Worm (Caenorhabditis elegans) whole organism, early embryonic: Measurements from ENCODE around the gene Y43F8C.13.

Experiments
- B0310.2 ChIP-seq: sonication (generic microtip); optimal IDR thresholded peaks from 2 replicates; lab custom pipeline; 2016; ENCODE audit warnings: mild to moderate bottlenecking, missing genetic modification characterization, missing compliant biosample characterization
- F13C5.2 ChIP-seq: sonication (generic microtip); optimal IDR thresholded peaks from 2 replicates; lab custom pipeline; 2017; ENCODE audit warnings: mild to moderate bottlenecking, missing genetic modification characterization, inconsistent platforms, missing compliant biosample characterization
- aly-1 ChIP-seq: sonication (generic microtip); optimal IDR thresholded peaks from 2 replicates; lab custom pipeline; 2016; ENCODE audit warnings: missing genetic modification characterization, missing compliant biosample characterization
- ama-1 ChIP-seq: fragments of 150-350 bp; optimal IDR thresholded peaks from 2 replicates; lab custom pipeline; 2014
- ceh-13 ChIP-seq: fragments of 200-800 bp; sonication (Bioruptor generic); optimal IDR thresholded peaks from 2 replicates; lab custom pipeline; 2018; ENCODE audit warnings: mild to moderate bottlenecking, missing genetic modification characterization, missing compliant biosample characterization
- ceh-36 ChIP-seq: sonication (generic microtip); optimal IDR thresholded peaks from 2 replicates; lab custom pipeline; 2016; ENCODE audit warnings: missing genetic modification characterization, inconsistent platforms, missing compliant biosample characterization
- ets-7 ChIP-seq: sonication (generic microtip); optimal IDR thresholded peaks from 2 replicates; lab custom pipeline; 2016; ENCODE audit warnings: missing genotype, missing genetic modification characterization, missing compliant biosample characterization
- flt-1 ChIP-seq: fragments of 200-800 bp; sonication (Bioruptor generic); IDR thresholded peaks from 2 replicates; pipeline ENCODE4 v1.3.6; 2022; ENCODE audit warnings: missing genetic modification characterization, missing compliant biosample characterization
- hmbx-1 ChIP-seq: sonication (generic microtip); optimal IDR thresholded peaks from 2 replicates; lab custom pipeline; 2016; ENCODE audit warnings: mild to moderate bottlenecking, missing genetic modification characterization, missing compliant biosample characterization
- hmg-4 ChIP-seq: fragments of 200-800 bp; sonication (Bioruptor generic); optimal IDR thresholded peaks from 2 replicates; lab custom pipeline; 2018; ENCODE audit warnings: mild to moderate bottlenecking, missing genetic modification characterization, missing compliant biosample characterization
- hnd-1 ChIP-seq: sonication (generic microtip); optimal IDR thresholded peaks from 2 replicates; lab custom pipeline; 2016; ENCODE audit warnings: missing genetic modification characterization, missing compliant biosample characterization
- pes-1 ChIP-seq: fragments of 200-800 bp; sonication (Bioruptor generic); IDR thresholded peaks from 2 replicates; pipeline ENCODE4 v1.3.6; 2022; ENCODE audit warnings: missing genetic modification reagents, missing genetic modification characterization, missing compliant biosample characterization
- scrt-1 ChIP-seq: fragments of 200-800 bp; sonication (Bioruptor generic); IDR thresholded peaks from 2 replicates; pipeline ENCODE4 v1.3.6; 2022; ENCODE audit warnings: missing genetic modification characterization, missing compliant biosample characterization
- sea-1 ChIP-seq: fragments of 200-800 bp; sonication (Bioruptor generic); conservative IDR thresholded peaks from 2 replicates; pipeline ENCODE4 v1.3.6; 2022; ENCODE audit warnings: missing genetic modification characterization, missing compliant biosample characterization
- tbx-11 ChIP-seq: fragments of 200-800 bp; sonication (Bioruptor generic); IDR thresholded peaks from 2 replicates; pipeline ENCODE4 v1.3.6; 2022; ENCODE audit warnings: missing genetic modification characterization, missing compliant biosample characterization
- tbx-37 ChIP-seq: fragments of 200-800 bp; sonication (Bioruptor generic); conservative IDR thresholded peaks from 2 replicates; pipeline ENCODE4 v1.3.6; 2022; ENCODE audit warnings: missing genetic modification reagents, missing genetic modification characterization, missing compliant biosample characterization
- tra-4 ChIP-seq: sonication (generic microtip); optimal IDR thresholded peaks from 2 replicates; lab custom pipeline; 2017; ENCODE audit warnings: missing genetic modification characterization, missing compliant biosample characterization

The Y43F8C.13 gene

DNA sequence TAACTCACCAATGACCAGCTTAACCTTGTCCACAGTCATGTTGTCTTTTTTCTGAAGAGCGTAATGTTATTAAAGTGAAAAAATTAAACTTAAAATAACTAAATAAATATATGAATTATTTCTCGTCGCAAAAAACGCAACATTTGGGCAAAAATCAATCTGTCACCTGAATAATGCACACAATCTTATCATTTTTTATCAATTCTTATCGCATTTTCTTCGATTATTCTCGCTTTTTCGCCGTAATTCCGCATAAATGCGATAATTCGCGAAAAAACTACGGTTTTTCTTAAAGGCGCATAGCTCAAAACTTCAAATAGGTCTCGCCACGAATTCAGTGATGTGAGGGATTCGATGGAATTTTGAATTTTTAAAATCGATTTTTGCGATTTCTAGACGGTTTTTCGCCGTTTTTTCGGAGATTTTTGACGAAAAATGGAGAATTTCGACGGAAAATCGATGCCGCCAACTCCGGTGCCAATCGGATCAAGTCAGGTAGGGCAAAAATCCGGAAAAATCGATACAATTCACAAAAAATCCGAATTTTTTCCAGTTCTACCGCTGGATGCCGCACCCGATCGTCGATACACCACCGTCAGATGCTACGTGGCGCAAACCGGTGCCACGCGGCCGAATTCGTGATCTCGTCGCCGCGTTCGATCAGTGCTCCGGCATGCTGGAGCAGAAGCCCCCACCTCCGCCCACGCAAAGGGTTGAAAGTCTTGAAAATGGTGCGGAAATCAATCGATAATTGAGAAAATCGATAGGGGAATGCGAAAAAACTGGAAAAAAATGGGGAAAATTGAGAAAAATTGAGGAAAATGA is at the start of gene Y43F8C.13, which contains the start of gene ani-3:
Gene Y43F8C.13, minus strand, starts transcription at position 51 of the 825 bp plus-strand sequence.
Gene ani-3, plus strand, starts transcription at position 385 of the 825 bp plus-strand sequence.
- TF ChIP-seq hnd-1 (tag; lab: Kevin White, UChicago) (no peak), aly-1 (no peak), tra-4 (tag; lab: Kevin White, UChicago) (no peak), ama-1 (lab: Kevin White, UChicago) (no peak), hmg-4 (GFP tag; lab: Kevin White, UChicago) (no peak), tbx-11 (no peak), flt-1 (GFP tag; lab: Robert Waterston, UW) (no peak), F13C5.2 (no peak), ceh-36 (tag; lab: Kevin White, UChicago) (no peak)

DNA sequence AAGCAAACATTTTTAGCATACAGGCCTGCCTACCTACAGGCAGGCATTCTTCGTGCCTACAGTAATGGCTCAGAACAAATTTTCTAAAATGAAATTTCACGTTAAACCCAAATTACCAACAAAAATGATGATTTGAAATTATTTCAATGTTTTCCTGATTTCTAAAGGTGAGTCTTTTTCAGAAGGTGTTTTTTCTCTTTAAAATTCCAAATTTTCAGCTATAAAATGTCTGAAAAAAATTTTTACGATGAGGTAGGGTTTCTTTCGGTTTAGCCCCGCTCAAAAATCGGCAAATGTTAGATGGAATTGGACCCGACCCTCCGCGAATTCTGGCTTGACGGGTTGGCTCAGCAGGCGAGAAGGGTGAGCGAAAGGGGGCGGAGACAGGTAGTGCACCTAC is 48.7 kb upstream of the Y43F8C.13 start, which contains the start of gene W04E12.5:
Gene W04E12.5, plus strand, starts transcription at position 301 of the 400 bp plus-strand sequence.
- TF ChIP-seq hmbx-1 (tag; lab: Kevin White, UChicago) (no peak), scrt-1 (no peak), F13C5.2 (no peak), pes-1 (GFP tag; lab: Robert Waterston, UW) (no peak), hnd-1 (tag; lab: Kevin White, UChicago) (no peak), ama-1 (lab: Kevin White, UChicago) (no peak), ceh-36 (tag; lab: Kevin White, UChicago) (no peak), aly-1 (no peak), flt-1 (GFP tag; lab: Robert Waterston, UW) (no peak), ets-7 (tag; lab: Kevin White, UChicago) (no peak), B0310.2 (tag; lab: Kevin White, UChicago) (no peak), tra-4 (tag; lab: Kevin White, UChicago) (no peak), hmg-4 (GFP tag; lab: Kevin White, UChicago) (no peak)

DNA sequence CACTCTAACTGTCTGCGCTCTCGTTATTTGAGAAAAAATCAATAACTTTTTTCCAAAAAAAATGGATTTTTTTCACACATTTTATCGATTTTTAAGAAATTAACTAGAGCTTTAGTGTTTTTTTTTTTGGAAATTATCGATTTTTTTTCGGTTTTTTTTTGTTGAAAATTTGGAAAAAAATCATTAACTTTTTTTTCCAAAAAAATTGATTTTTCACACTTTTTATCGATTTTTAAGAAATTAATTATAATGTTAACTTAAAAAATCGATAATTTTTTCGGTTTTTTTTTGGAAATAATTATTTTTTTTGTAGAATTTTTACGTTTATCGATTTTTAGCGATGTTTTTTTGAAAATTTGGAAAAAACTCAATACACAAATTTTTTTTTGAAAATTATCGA is 47.0 kb upstream of the Y43F8C.13 start:
- TF ChIP-seq tra-4 (tag; lab: Kevin White, UChicago): no peak
- TF ChIP-seq ceh-36 (tag; lab: Kevin White, UChicago): no peak
- TF ChIP-seq pes-1 (GFP tag; lab: Robert Waterston, UW): no peak
- no peak for TF ChIP-seq tbx-11
- TF ChIP-seq ets-7 (tag; lab: Kevin White, UChicago): no peak
- no peak for TF ChIP-seq ceh-13
- no peak for TF ChIP-seq hnd-1 (tag; lab: Kevin White, UChicago)
- TF ChIP-seq aly-1: no peak
- TF ChIP-seq hmg-4 (GFP tag; lab: Kevin White, UChicago): no peak
- TF ChIP-seq F13C5.2: no peak
- TF ChIP-seq scrt-1: no peak
- TF ChIP-seq flt-1 (GFP tag; lab: Robert Waterston, UW): no peak
- no peak for TF ChIP-seq sea-1 (GFP tag; lab: Robert Waterston, UW)
- TF ChIP-seq hmbx-1 (tag; lab: Kevin White, UChicago): no peak
- no peak for TF ChIP-seq B0310.2 (tag; lab: Kevin White, UChicago)
- no peak for TF ChIP-seq tbx-37
- no peak for TF ChIP-seq ama-1 (lab: Kevin White, UChicago)

DNA sequence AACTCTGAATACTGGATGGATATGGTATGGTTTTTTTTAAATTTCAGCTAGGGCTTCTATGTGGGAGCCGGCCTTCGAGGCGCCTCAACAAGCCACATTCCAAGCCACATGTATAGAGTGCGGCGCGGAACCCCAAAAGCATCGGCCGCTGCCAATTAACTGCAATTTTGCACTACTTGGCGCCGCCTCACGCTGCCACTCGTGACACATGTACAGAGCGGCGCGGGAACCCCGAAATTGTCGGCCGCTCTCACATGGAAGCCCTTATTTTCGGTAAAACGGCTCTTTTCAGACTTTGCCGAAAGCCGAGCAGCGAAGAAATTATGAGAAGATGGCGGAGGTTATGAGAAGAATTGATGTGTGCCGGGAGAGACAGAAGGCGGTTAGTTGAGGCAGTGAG is 46.6 kb upstream of the Y43F8C.13 start:
- TF ChIP-seq hnd-1 (tag; lab: Kevin White, UChicago) (no peak), sea-1 (GFP tag; lab: Robert Waterston, UW) (0 out of 2 replicates have a peak, but pooled peaks have one; percentile 32)

DNA sequence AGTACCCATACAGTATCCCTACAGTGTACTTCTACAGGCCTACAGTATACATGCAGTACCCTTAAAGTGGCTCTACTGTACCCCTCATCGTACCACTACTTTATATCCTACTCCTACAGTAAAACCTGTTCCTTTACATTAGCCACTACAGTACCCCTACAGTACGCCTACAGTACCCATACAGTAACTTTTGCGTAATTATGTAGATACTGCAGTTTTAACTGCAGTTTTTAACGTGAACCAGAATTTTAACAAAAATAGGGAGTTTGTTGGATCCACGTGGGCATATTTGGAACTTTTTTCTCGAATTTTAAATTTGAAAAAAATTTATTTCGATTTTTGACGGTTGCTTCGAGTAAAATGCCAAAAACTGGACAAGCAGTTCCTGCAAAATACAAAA is 46.1 kb upstream of the Y43F8C.13 start, which contains the start of gene W04E12.4:
Gene W04E12.4, plus strand, starts transcription at position 301 of the 400 bp plus-strand sequence.
- TF ChIP-seq aly-1: no peak
- no peak for TF ChIP-seq F13C5.2
- TF ChIP-seq sea-1 (GFP tag; lab: Robert Waterston, UW): no peak
- no peak for TF ChIP-seq ama-1 (lab: Kevin White, UChicago)

DNA sequence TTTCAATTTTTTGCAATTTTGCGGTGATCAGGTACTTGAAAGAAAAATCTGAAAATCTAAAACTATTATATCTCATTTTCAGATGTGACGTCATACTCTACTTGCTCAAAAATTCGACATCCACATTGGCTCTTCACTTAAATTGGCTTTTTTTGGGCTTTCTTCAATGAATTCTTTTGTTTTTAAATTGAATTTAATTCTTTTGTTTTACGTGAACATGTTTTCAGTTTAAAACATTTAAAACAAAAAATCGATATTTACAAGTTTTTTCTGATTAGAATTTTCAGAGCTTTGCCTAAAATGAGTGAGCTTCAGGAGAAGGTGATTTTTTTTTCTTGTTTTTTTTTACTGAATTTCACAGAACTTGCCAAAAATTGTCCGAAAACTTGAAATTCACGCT is 44.5 kb upstream of the Y43F8C.13 start, which contains the start of gene W04E12.3:
Gene W04E12.3, plus strand, starts transcription at position 301 of the 400 bp plus-strand sequence.
- no peak for TF ChIP-seq ceh-36 (tag; lab: Kevin White, UChicago)

DNA sequence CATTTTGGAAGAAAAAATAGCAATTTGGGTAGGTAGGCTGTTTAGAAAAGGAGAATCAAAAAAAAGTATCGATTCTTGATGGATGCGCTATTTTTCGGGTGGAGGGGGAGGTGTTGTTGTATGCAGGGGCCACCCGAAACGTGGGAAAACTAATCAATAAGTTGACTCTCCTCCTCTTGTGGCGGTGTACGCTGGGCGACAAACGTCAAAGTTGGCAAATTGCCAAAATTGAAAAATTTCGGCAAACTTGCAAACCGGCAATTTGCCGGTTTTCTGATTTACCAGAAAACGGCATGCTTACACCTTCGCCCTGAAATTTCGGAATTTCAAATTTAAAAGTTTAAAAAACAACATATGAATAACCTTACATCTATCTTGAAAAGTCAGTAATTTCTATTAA is 43.8 kb upstream of the Y43F8C.13 start, which contains the start of gene W04E12.2:
Gene W04E12.2, minus strand, starts transcription at position 101 of the 400 bp plus-strand sequence.
- TF ChIP-seq hmg-4 (GFP tag; lab: Kevin White, UChicago) (no peak), B0310.2 (tag; lab: Kevin White, UChicago) (no peak), ets-7 (tag; lab: Kevin White, UChicago) (no peak), scrt-1 (no peak), ceh-36 (tag; lab: Kevin White, UChicago) (no peak), tbx-11 (no peak)

DNA sequence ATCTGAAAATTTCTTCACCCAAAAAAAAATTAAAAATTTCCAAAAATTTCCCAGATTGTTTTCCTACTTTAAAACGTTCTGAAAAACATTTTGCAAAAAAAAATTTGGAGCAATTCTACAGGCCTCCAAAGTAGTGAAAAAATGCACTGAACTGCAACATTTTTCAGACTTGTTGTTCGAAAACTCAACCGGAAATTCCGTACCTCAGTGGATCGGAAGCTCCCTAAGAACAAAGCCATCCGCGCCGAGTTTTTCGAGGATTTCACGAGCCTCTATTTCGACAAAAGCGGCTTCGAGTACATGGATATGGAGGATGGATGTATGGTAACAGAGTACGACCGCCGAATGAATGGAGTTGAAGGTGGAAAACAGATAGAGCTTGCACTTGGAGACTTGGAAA is 40.9 kb upstream of the Y43F8C.13 start, which contains the start of gene fbxa-131:
Gene fbxa-131, plus strand, starts transcription at position 301 of the 400 bp plus-strand sequence.
- TF ChIP-seq tra-4 (tag; lab: Kevin White, UChicago) (no peak), tbx-11 (no peak), ets-7 (tag; lab: Kevin White, UChicago) (no peak), hmbx-1 (tag; lab: Kevin White, UChicago) (no peak), F13C5.2 (no peak)
